Fruit fly (Drosophila melanogaster) whole organism, embryonic: Measurements from ENCODE around the gene CG34049.
A peak's percentile ranks its signal among the peaks of the same experiment; 100 is the strongest.

Experiments used
- ATbp ChIP-seq: fragments of 200-800 bp; sonication (Bioruptor generic); optimal IDR thresholded peaks from 2 replicates; lab custom pipeline; 2017; ENCODE audit warnings: missing biosample characterization, mild to moderate bottlenecking, missing genetic modification characterization, missing genetic modification reagents
- Abd-B ChIP-seq: fragments of 200-800 bp; sonication (Bioruptor generic); optimal IDR thresholded peaks from 2 replicates; lab custom pipeline; 2018; ENCODE audit warnings: missing biosample characterization, mild to moderate bottlenecking, missing genetic modification characterization, moderate library complexity
- Adf1 ChIP-seq: fragments of 200-800 bp; sonication (Bioruptor generic); IDR thresholded peaks from 2 replicates; pipeline ENCODE4 v1.3.6; 2022; ENCODE audit warnings: missing biosample characterization, missing genetic modification characterization
- Bteb2 ChIP-seq: fragments of 200-800 bp; sonication (Bioruptor generic); optimal IDR thresholded peaks from 2 replicates; lab custom pipeline; 2016; ENCODE audit warnings: missing biosample characterization, missing genetic modification characterization
- CG11085 ChIP-seq: fragments of 200-800 bp; sonication (Bioruptor generic); IDR thresholded peaks from 2 replicates; pipeline ENCODE4 v1.3.6; 2022; ENCODE audit warnings: missing biosample characterization, missing genetic modification characterization
- CG11398 ChIP-seq: fragments of 200-800 bp; sonication (Bioruptor generic); optimal IDR thresholded peaks from 2 replicates; lab custom pipeline; 2016; ENCODE audit warnings: missing biosample characterization, missing genetic modification characterization
- CG13123 ChIP-seq: fragments of 200-800 bp; sonication (Bioruptor generic); optimal IDR thresholded peaks from 2 replicates; lab custom pipeline; 2016; ENCODE audit warnings: missing biosample characterization, missing genetic modification characterization
- CG13296 ChIP-seq: fragments of 200-800 bp; sonication (Bioruptor generic); optimal IDR thresholded peaks from 3 replicates; lab custom pipeline; 2018; ENCODE audit warnings: missing biosample characterization, mild to moderate bottlenecking, missing genetic modification characterization
- CG13894 ChIP-seq: fragments of 200-800 bp; sonication (Bioruptor generic); optimal IDR thresholded peaks from 3 replicates; lab custom pipeline; 2018; ENCODE audit warnings: missing biosample characterization, mild to moderate bottlenecking, missing genetic modification characterization, moderate library complexity
- CG15073 ChIP-seq: fragments of 200-800 bp; sonication (Bioruptor generic); optimal IDR thresholded peaks from 2 replicates; lab custom pipeline; 2016; ENCODE audit warnings: missing biosample characterization, missing genetic modification characterization
- CG15479 ChIP-seq: fragments of 200-800 bp; sonication (Bioruptor generic); optimal IDR thresholded peaks from 3 replicates; lab custom pipeline; 2019; ENCODE audit warnings: missing biosample characterization, mild to moderate bottlenecking, missing genetic modification characterization, moderate library complexity
- CG15601 ChIP-seq: fragments of 200-800 bp; sonication (Bioruptor generic); optimal IDR thresholded peaks from 3 replicates; lab custom pipeline; 2019; ENCODE audit warnings: missing biosample characterization, mild to moderate bottlenecking, missing genetic modification characterization, moderate library complexity
- CG1603 ChIP-seq: fragments of 200-800 bp; sonication (Bioruptor generic); optimal IDR thresholded peaks from 2 replicates; lab custom pipeline; 2019; ENCODE audit warnings: missing biosample characterization, mild to moderate bottlenecking, missing genetic modification characterization, moderate library complexity
- CG1792 ChIP-seq: fragments of 200-800 bp; sonication (Bioruptor generic); optimal IDR thresholded peaks from 2 replicates; lab custom pipeline; 2016; ENCODE audit warnings: missing biosample characterization, missing genetic modification characterization
- CG31224 ChIP-seq: fragments of 200-800 bp; sonication (Bioruptor generic); IDR thresholded peaks from 2 replicates; pipeline ENCODE4 v1.3.6; 2022; ENCODE audit warnings: missing biosample characterization, missing genetic modification characterization
- CG32532 ChIP-seq: fragments of 200-800 bp; sonication (Bioruptor generic); IDR thresholded peaks from 2 replicates; pipeline ENCODE4 v1.3.6; 2022; ENCODE audit warnings: missing biosample characterization, missing genetic modification characterization
- CG33557 ChIP-seq: fragments of 200-800 bp; sonication (Bioruptor generic); optimal IDR thresholded peaks from 2 replicates; lab custom pipeline; 2019; ENCODE audit warnings: missing biosample characterization, mild to moderate bottlenecking, missing genetic modification characterization, moderate library complexity
- CG42726 ChIP-seq: fragments of 200-800 bp; sonication (Bioruptor generic); IDR thresholded peaks from 2 replicates; pipeline ENCODE4 v1.3.6; 2022; ENCODE audit warnings: missing biosample characterization, missing genetic modification characterization; ENCODE audit not compliant: partially characterized antibody
- CG6272 ChIP-seq: fragments of 200-800 bp; sonication (Bioruptor generic); IDR thresholded peaks from 2 replicates; pipeline ENCODE4 v1.3.6; 2022; ENCODE audit warnings: missing biosample characterization, missing genetic modification characterization
- CG6689 ChIP-seq: fragments of 200-800 bp; sonication (Bioruptor generic); IDR thresholded peaks from 2 replicates; pipeline ENCODE4 v1.3.6; 2022; ENCODE audit warnings: missing biosample characterization, missing genetic modification characterization
- CG6765 ChIP-seq: fragments of 200-800 bp; sonication (Bioruptor generic); optimal IDR thresholded peaks from 3 replicates; lab custom pipeline; 2017; ENCODE audit warnings: missing biosample characterization, mild to moderate bottlenecking, missing genetic modification characterization
- CG7839 ChIP-seq: fragments of 200-800 bp; sonication (Bioruptor generic); optimal IDR thresholded peaks from 3 replicates; lab custom pipeline; 2018; ENCODE audit warnings: missing biosample characterization, mild to moderate bottlenecking, missing genetic modification characterization, moderate library complexity
- CG7928 ChIP-seq: fragments of 200-800 bp; sonication (Bioruptor generic); optimal IDR thresholded peaks from 2 replicates; lab custom pipeline; 2017; ENCODE audit warnings: missing biosample characterization, mild to moderate bottlenecking, missing genetic modification characterization
- CG9817 ChIP-seq: fragments of 200-800 bp; sonication (Bioruptor generic); optimal IDR thresholded peaks from 2 replicates; lab custom pipeline; 2018; ENCODE audit warnings: missing biosample characterization, mild to moderate bottlenecking, missing genetic modification characterization, moderate library complexity
- CkIIα-i1 ChIP-seq: fragments of 200-800 bp; sonication (Bioruptor generic); IDR thresholded peaks from 2 replicates; pipeline ENCODE4 v1.3.6; 2022; ENCODE audit warnings: missing biosample characterization, missing genetic modification characterization
- E2f2 ChIP-seq: fragments of 200-800 bp; sonication (Bioruptor generic); IDR thresholded peaks from 2 replicates; pipeline ENCODE4 v1.3.6; 2022; ENCODE audit warnings: missing biosample characterization, missing genetic modification characterization
- HLHmδ ChIP-seq: fragments of 200-800 bp; sonication (Bioruptor generic); optimal IDR thresholded peaks from 2 replicates; lab custom pipeline; 2018; ENCODE audit warnings: missing biosample characterization, mild to moderate bottlenecking, missing genetic modification characterization, moderate library complexity
- Hr78 ChIP-seq, 2 experiments: fragments of 200-800 bp in 1 of 2; fragments of >200 bp in 1 of 2; sonication (Bioruptor generic) in 1 of 2; optimal IDR thresholded peaks; 2 replicates each; lab custom pipeline; 2017 to 2019; ENCODE audit warnings: missing biosample characterization in 2 of 2, missing genetic modification characterization in 2 of 2, mild to moderate bottlenecking in 1 of 2, moderate library complexity in 1 of 2
- Meics ChIP-seq: fragments of 200-800 bp; sonication (Bioruptor generic); optimal IDR thresholded peaks from 2 replicates; lab custom pipeline; 2017; ENCODE audit warnings: missing biosample characterization, mild to moderate bottlenecking, missing genetic modification characterization
- NC2β ChIP-seq: fragments of 200-800 bp; sonication (Bioruptor generic); optimal IDR thresholded peaks from 2 replicates; lab custom pipeline; 2016; ENCODE audit warnings: missing biosample characterization, missing genetic modification characterization
- Side ChIP-seq: fragments of 200-800 bp; sonication (Bioruptor generic); optimal IDR thresholded peaks from 2 replicates; lab custom pipeline; 2016; ENCODE audit warnings: missing biosample characterization, missing genetic modification characterization
- Sox102F ChIP-seq: fragments of 200-800 bp; sonication (Bioruptor generic); optimal IDR thresholded peaks from 2 replicates; lab custom pipeline; 2018; ENCODE audit warnings: missing biosample characterization, mild to moderate bottlenecking, missing genetic modification characterization, moderate library complexity
- YL-1 ChIP-seq: fragments of 200-800 bp; sonication (Bioruptor generic); optimal IDR thresholded peaks from 3 replicates; lab custom pipeline; 2017; ENCODE audit warnings: missing biosample characterization, mild to moderate bottlenecking, missing genetic modification characterization
- bab2 ChIP-seq: fragments of 200-800 bp; sonication (Bioruptor generic); optimal IDR thresholded peaks from 2 replicates; lab custom pipeline; 2016; ENCODE audit warnings: missing biosample characterization, missing genetic modification characterization
- cato ChIP-seq: fragments of 200-800 bp; sonication (Bioruptor generic); optimal IDR thresholded peaks from 2 replicates; lab custom pipeline; 2016; ENCODE audit warnings: missing biosample characterization, missing genetic modification characterization, borderline replicate concordance
- danr ChIP-seq: fragments of 200-800 bp; sonication (Bioruptor generic); IDR thresholded peaks from 2 replicates; pipeline ENCODE4 v1.3.6; 2022; ENCODE audit warnings: missing biosample characterization, missing genetic modification characterization
- dysf ChIP-seq: fragments of 200-800 bp; sonication (Bioruptor generic); IDR thresholded peaks from 3 replicates; pipeline ENCODE4 v1.3.6; 2022; ENCODE audit warnings: missing biosample characterization, missing genetic modification characterization
- eve ChIP-seq, 2 experiments: fragments of >200 bp; optimal IDR thresholded peaks; 2 replicates each; lab custom pipeline; 2017; ENCODE audit warnings: missing biosample characterization in 2 of 2, missing genetic modification characterization in 2 of 2
- gcm2 ChIP-seq: fragments of 200-800 bp; sonication (Bioruptor generic); optimal IDR thresholded peaks from 2 replicates; lab custom pipeline; 2016; ENCODE audit warnings: missing biosample characterization, missing genetic modification characterization
- ind ChIP-seq: fragments of 200-800 bp; sonication (Bioruptor generic); optimal IDR thresholded peaks from 3 replicates; lab custom pipeline; 2016; ENCODE audit warnings: missing biosample characterization, missing genetic modification characterization
- lbe ChIP-seq: fragments of 200-800 bp; sonication (Bioruptor generic); optimal IDR thresholded peaks from 2 replicates; lab custom pipeline; 2016; ENCODE audit warnings: missing biosample characterization, mild to moderate bottlenecking, missing genetic modification characterization
- nerfin-2 ChIP-seq: fragments of 200-800 bp; sonication (Bioruptor generic); IDR thresholded peaks from 2 replicates; pipeline ENCODE4 v1.3.6; 2022; ENCODE audit warnings: missing biosample characterization, missing genetic modification characterization; ENCODE audit not compliant: partially characterized antibody
- odd ChIP-seq: fragments of 200-800 bp; sonication (Bioruptor generic); optimal IDR thresholded peaks from 2 replicates; lab custom pipeline; 2017; ENCODE audit warnings: missing biosample characterization, mild to moderate bottlenecking, missing genetic modification characterization
- pb ChIP-seq: fragments of 200-800 bp; sonication (Bioruptor generic); optimal IDR thresholded peaks from 3 replicates; lab custom pipeline; 2016; ENCODE audit warnings: missing biosample characterization, missing genetic modification characterization
- pita ChIP-seq: fragments of 200-800 bp; sonication (Bioruptor generic); optimal IDR thresholded peaks from 2 replicates; lab custom pipeline; 2017; ENCODE audit warnings: missing biosample characterization, mild to moderate bottlenecking, missing genetic modification characterization
- pum ChIP-seq: fragments of 200-800 bp; sonication (Bioruptor generic); optimal IDR thresholded peaks from 2 replicates; lab custom pipeline; 2016; ENCODE audit warnings: missing biosample characterization, missing genetic modification characterization
- pzg ChIP-seq: fragments of 200-800 bp; sonication (Bioruptor generic); optimal IDR thresholded peaks from 3 replicates; lab custom pipeline; 2018; ENCODE audit warnings: missing biosample characterization, mild to moderate bottlenecking, missing genetic modification characterization, moderate library complexity
- row ChIP-seq: fragments of 200-800 bp; sonication (Bioruptor generic); IDR thresholded peaks from 3 replicates; pipeline ENCODE4 v1.3.6; 2022; ENCODE audit warnings: missing biosample characterization, missing genetic modification characterization
- sug ChIP-seq: fragments of 200-800 bp; optimal IDR thresholded peaks from 2 replicates; lab custom pipeline; 2019; ENCODE audit warnings: missing biosample characterization, mild to moderate bottlenecking, missing genetic modification characterization, moderate library complexity
- tin ChIP-seq: fragments of 200-800 bp; sonication (Bioruptor generic); optimal IDR thresholded peaks from 3 replicates; lab custom pipeline; 2016; ENCODE audit warnings: missing biosample characterization, missing genetic modification characterization
- tna ChIP-seq: fragments of 200-800 bp; sonication (Bioruptor generic); IDR thresholded peaks from 2 replicates; pipeline ENCODE4 v1.3.6; 2022; ENCODE audit warnings: missing biosample characterization, missing genetic modification characterization; ENCODE audit not compliant: partially characterized antibody

Gene CG34049

dm6 chr2L:2227316-2227715 is 37.8 kb downstream of the CG34049 start (continued):
- TF ChIP-seq CG11398 (GFP tag; lab: Kevin White, UChicago) (peak; percentile 41), Side (GFP tag; lab: Kevin White, UChicago) (peak; percentile 6), E2f2 (GFP tag; lab: Robert Waterston, UW) (no peak), eve (GFP tag; optimal IDR thresholded peaks at IDR 0.05; lab: Kevin White, UChicago) (no peak), CG13894 (tag; lab: Kevin White, UChicago) (no peak), pita (no peak), CG7928 (GFP tag; lab: Kevin White, UChicago) (no peak), CG7839 (tag; lab: Kevin White, UChicago) (no peak), CG13296 (GFP tag; lab: Kevin White, UChicago) (peak; percentile 41), Sox102F (no peak), Adf1 (GFP tag; lab: Robert Waterston, UW) (no peak), bab2 (GFP tag; lab: Kevin White, UChicago) (no peak), sug (tag; lab: Kevin White, UChicago) (no peak), odd (GFP tag; lab: Kevin White, UChicago) (peak; percentile 43), HLHmδ (GFP tag; lab: Kevin White, UChicago) (no peak), pzg (GFP tag; lab: Kevin White, UChicago) (no peak), Meics (peak; percentile 27), tin (GFP tag; lab: Kevin White, UChicago) (peak; percentile 35), CG1603 (tag; lab: Kevin White, UChicago) (peak; percentile 72), CG9817 (tag; lab: Kevin White, UChicago) (peak; percentile 2), CG15479 (no peak), CG1792 (GFP tag; lab: Kevin White, UChicago) (no peak), nerfin-2 (GFP tag; lab: Robert Waterston, UW) (no peak; the same call in 1 of the 2 replicates), Abd-B (GFP tag; lab: Kevin White, UChicago) (no peak), CG15073 (GFP tag; lab: Kevin White, UChicago) (no peak), danr (GFP tag; lab: Robert Waterston, UW) (no peak), YL-1 (GFP tag; lab: Kevin White, UChicago) (no peak), dysf (GFP tag; lab: Robert Waterston, UW) (peak; percentile 69), CG15601 (tag; lab: Kevin White, UChicago) (peak; percentile 4), tna (no peak), CG6765 (GFP tag; lab: Kevin White, UChicago) (no peak), row (GFP tag; lab: Robert Waterston, UW) (peak; percentile 56), CkIIα-i1 (no peak), Bteb2 (no peak), pb (GFP tag; lab: Kevin White, UChicago) (no peak), NC2β (GFP tag; lab: Kevin White, UChicago) (peak; percentile 3), cato (GFP tag; lab: Kevin White, UChicago) (no peak), CG32532 (GFP tag; lab: Robert Waterston, UW) (peak; percentile 29; the same call in 1 of the 2 replicates), lbe (no peak), CG11085 (GFP tag; lab: Robert Waterston, UW) (no peak), CG42726 (GFP tag; lab: Robert Waterston, UW) (no peak), CG31224 (GFP tag; lab: Robert Waterston, UW) (no peak), CG13123 (no peak), CG6272 (GFP tag; lab: Robert Waterston, UW) (no peak), gcm2 (GFP tag; lab: Kevin White, UChicago) (peak; percentile 63), CG33557 (GFP tag; lab: Kevin White, UChicago) (no peak), Hr78 (GFP tag; optimal IDR thresholded peaks at IDR 0.05; lab: Kevin White, UChicago) (peak in 1 of 2 experiments; percentile 37), ind (GFP tag; lab: Kevin White, UChicago) (peak; percentile 49), pum (GFP tag; lab: Kevin White, UChicago) (no peak), ATbp (GFP tag; lab: Kevin White, UChicago) (peak; percentile 68), CG6689 (GFP tag; lab: Robert Waterston, UW) (peak; percentile 62)
